Worm (Caenorhabditis elegans): ENCODE measurements around the gene F41B4.3.

- TF ChIP-seq ama-1 (optimal IDR thresholded peaks at IDR 0.05) (no peak), sea-1 (GFP tag; conservative IDR thresholded peaks at IDR 0.05) (no peak), F13C5.2 (tag; optimal IDR thresholded peaks at IDR 0.05) (no peak), ceh-13 (GFP tag; optimal IDR thresholded peaks at IDR 0.05) (no peak)
Observed at ce11 chrX:6863032-6863431, 27.1 kb upstream of the F41B4.3 start, which contains the start of gene nep-4.
